Fruit fly (Drosophila melanogaster) whole organism, embryonic: ENCODE results near the gene CG6415.

Experiments
- ATbp ChIP-seq: fragments of 200-800 bp; sonication (Bioruptor generic); optimal IDR thresholded peaks from 2 replicates; lab custom pipeline; 2017; ENCODE audit warnings: missing biosample characterization, mild to moderate bottlenecking, missing genetic modification characterization, missing genetic modification reagents
- Aef1 ChIP-seq: fragments of 200-800 bp; sonication (Bioruptor generic); IDR thresholded peaks from 3 replicates; pipeline ENCODE4 v1.3.6; 2022; ENCODE audit warnings: missing biosample characterization, missing genetic modification characterization
- CG11696 ChIP-seq: fragments of 200-800 bp; sonication (Bioruptor generic); IDR thresholded peaks from 2 replicates; pipeline ENCODE4 v1.3.6; 2022; ENCODE audit warnings: missing biosample characterization, missing genetic modification characterization
- CG12769 ChIP-seq: fragments of 200-800 bp; sonication (Bioruptor generic); optimal IDR thresholded peaks from 2 replicates; lab custom pipeline; 2019; ENCODE audit warnings: missing biosample characterization, mild to moderate bottlenecking, missing genetic modification characterization, moderate library complexity
- CG13894 ChIP-seq: fragments of 200-800 bp; sonication (Bioruptor generic); optimal IDR thresholded peaks from 3 replicates; lab custom pipeline; 2018; ENCODE audit warnings: missing biosample characterization, mild to moderate bottlenecking, missing genetic modification characterization, moderate library complexity
- CG15696 ChIP-seq: fragments of 200-800 bp; sonication (Bioruptor generic); optimal IDR thresholded peaks from 2 replicates; lab custom pipeline; 2019; ENCODE audit warnings: missing biosample characterization, mild to moderate bottlenecking, missing genetic modification characterization, moderate library complexity
- CG17829 ChIP-seq: fragments of 200-800 bp; optimal IDR thresholded peaks from 2 replicates; lab custom pipeline; 2019; ENCODE audit warnings: missing biosample characterization, mild to moderate bottlenecking, missing genetic modification characterization, moderate library complexity
- CG17912 ChIP-seq: fragments of 200-800 bp; sonication (Bioruptor generic); optimal IDR thresholded peaks from 2 replicates; lab custom pipeline; 2018; ENCODE audit warnings: missing biosample characterization, mild to moderate bottlenecking, missing genetic modification characterization
- CG18476 ChIP-seq: fragments of 200-800 bp; sonication (Bioruptor generic); optimal IDR thresholded peaks from 2 replicates; lab custom pipeline; 2016; ENCODE audit warnings: missing biosample characterization, mild to moderate bottlenecking, missing genetic modification characterization
- CG2120 ChIP-seq: fragments of 200-800 bp; sonication (Bioruptor generic); optimal IDR thresholded peaks from 3 replicates; lab custom pipeline; 2016; ENCODE audit warnings: missing biosample characterization, missing genetic modification characterization
- CG2678 ChIP-seq: fragments of 200-800 bp; sonication (Bioruptor generic); optimal IDR thresholded peaks from 3 replicates; lab custom pipeline; 2019; ENCODE audit warnings: missing biosample characterization, mild to moderate bottlenecking, missing genetic modification characterization, moderate library complexity
- CG2889 ChIP-seq: fragments of 200-800 bp; sonication (Bioruptor generic); IDR thresholded peaks from 3 replicates; pipeline ENCODE4 v1.3.6; 2022; ENCODE audit warnings: missing biosample characterization, missing genetic modification characterization
- CG3281 ChIP-seq: fragments of 200-800 bp; sonication (Bioruptor generic); optimal IDR thresholded peaks from 3 replicates; lab custom pipeline; 2017; ENCODE audit warnings: missing biosample characterization, mild to moderate bottlenecking, missing genetic modification characterization
- CG33213 ChIP-seq: fragments of 200-800 bp; sonication (Bioruptor generic); optimal IDR thresholded peaks from 3 replicates; lab custom pipeline; 2016; ENCODE audit warnings: missing biosample characterization, missing genetic modification characterization
- CG3847 ChIP-seq: fragments of 200-800 bp; sonication (Bioruptor generic); IDR thresholded peaks from 2 replicates; pipeline ENCODE4 v1.3.6; 2022; ENCODE audit warnings: missing biosample characterization, missing genetic modification characterization
- CG7745 ChIP-seq: fragments of 200-800 bp; sonication (Bioruptor generic); optimal IDR thresholded peaks from 2 replicates; lab custom pipeline; 2018; ENCODE audit warnings: missing biosample characterization, mild to moderate bottlenecking, missing genetic modification characterization, moderate library complexity
- CG8478 ChIP-seq: fragments of >200 bp; optimal IDR thresholded peaks from 2 replicates; lab custom pipeline; 2018
- Dip3 ChIP-seq: fragments of 200-800 bp; sonication (Bioruptor generic); optimal IDR thresholded peaks from 3 replicates; lab custom pipeline; 2016; ENCODE audit warnings: missing biosample characterization, missing genetic modification characterization
- E2f1 ChIP-seq: fragments of 200-800 bp; sonication (Bioruptor generic); IDR thresholded peaks from 2 replicates; pipeline ENCODE4 v1.3.6; 2022; ENCODE audit warnings: missing biosample characterization, missing genetic modification characterization
- HLH3B ChIP-seq: fragments of 200-800 bp; sonication (Bioruptor generic); IDR thresholded peaks from 2 replicates; pipeline ENCODE4 v1.3.6; 2022; ENCODE audit warnings: missing biosample characterization, missing genetic modification characterization
- HmgD ChIP-seq: fragments of 200-800 bp; sonication (Bioruptor generic); optimal IDR thresholded peaks from 3 replicates; lab custom pipeline; 2016; ENCODE audit warnings: missing biosample characterization, missing genetic modification characterization
- Hmx ChIP-seq: fragments of 200-800 bp; sonication (Bioruptor generic); optimal IDR thresholded peaks from 2 replicates; lab custom pipeline; 2016; ENCODE audit warnings: missing biosample characterization, missing genetic modification characterization
- Hr3 ChIP-seq: fragments of 200-800 bp; sonication (Bioruptor generic); optimal IDR thresholded peaks from 3 replicates; lab custom pipeline; 2016; ENCODE audit warnings: missing biosample characterization, missing genetic modification characterization
- Med ChIP-seq: fragments of 200-800 bp; sonication (Bioruptor generic); peaks from one replicate; lab custom pipeline; 2016; ENCODE audit warnings: missing biosample characterization, missing genetic modification characterization, mild to moderate bottlenecking, inconsistent platforms, moderate library complexity
- Rx ChIP-seq: fragments of 200-800 bp; sonication (Bioruptor generic); IDR thresholded peaks from 2 replicates; pipeline ENCODE4 v1.3.6; 2022; ENCODE audit warnings: missing biosample characterization, missing genetic modification characterization
- Stat92E ChIP-seq, 3 experiments: fragments of >200 bp in 2 of 3; fragments of 200-800 bp in 1 of 3; sonication (Bioruptor generic) in 1 of 3; optimal IDR thresholded peaks; 2 replicates each; lab custom pipeline; 2017 to 2019; ENCODE audit warnings: missing biosample characterization in 3 of 3, missing genetic modification characterization in 3 of 3, mild to moderate bottlenecking in 1 of 3, moderate library complexity in 1 of 3
- Vsx1 ChIP-seq: fragments of 200-800 bp; sonication (Bioruptor generic); optimal IDR thresholded peaks from 2 replicates; lab custom pipeline; 2017; ENCODE audit warnings: missing biosample characterization, mild to moderate bottlenecking, missing genetic modification characterization, missing genetic modification reagents
- abd-A ChIP-seq: fragments of 200-800 bp; sonication (Bioruptor generic); optimal IDR thresholded peaks from 3 replicates; lab custom pipeline; 2019; ENCODE audit warnings: missing biosample characterization, mild to moderate bottlenecking, missing genetic modification characterization, moderate library complexity
- al ChIP-seq: fragments of 200-800 bp; sonication (Bioruptor generic); IDR thresholded peaks from 2 replicates; pipeline ENCODE4 v1.3.6; 2022; ENCODE audit warnings: missing biosample characterization, missing genetic modification characterization
- az2 ChIP-seq: fragments of 200-800 bp; sonication (Bioruptor generic); optimal IDR thresholded peaks from 3 replicates; lab custom pipeline; 2016; ENCODE audit warnings: missing biosample characterization, missing genetic modification characterization
- chinmo ChIP-seq: fragments of 200-800 bp; sonication (Bioruptor generic); IDR thresholded peaks from 4 replicates; pipeline ENCODE4 v1.3.6; 2022; ENCODE audit warnings: missing biosample characterization, missing genetic modification characterization; ENCODE audit not compliant: partially characterized antibody
- chm ChIP-seq: fragments of 200-800 bp; sonication (Bioruptor generic); IDR thresholded peaks from 2 replicates; pipeline ENCODE4 v1.3.6; 2022; ENCODE audit warnings: missing biosample characterization, missing genetic modification characterization
- disco-r ChIP-seq: fragments of 200-800 bp; sonication (Bioruptor generic); optimal IDR thresholded peaks from 2 replicates; lab custom pipeline; 2016; ENCODE audit warnings: missing biosample characterization, missing genetic modification characterization
- dm ChIP-seq: fragments of 200-800 bp; sonication (Bioruptor generic); optimal IDR thresholded peaks from 3 replicates; lab custom pipeline; 2016; ENCODE audit warnings: missing biosample characterization, missing genetic modification characterization
- gem ChIP-seq: fragments of 200-800 bp; sonication (Bioruptor generic); optimal IDR thresholded peaks from 2 replicates; lab custom pipeline; 2019; ENCODE audit warnings: missing biosample characterization, mild to moderate bottlenecking, missing genetic modification characterization, moderate library complexity
- gro ChIP-seq: fragments of 200-800 bp; sonication (Bioruptor generic); optimal IDR thresholded peaks from 2 replicates; lab custom pipeline; 2016; ENCODE audit warnings: missing biosample characterization, missing genetic modification characterization
- ham ChIP-seq: fragments of 200-800 bp; sonication (Bioruptor generic); IDR thresholded peaks from 2 replicates; pipeline ENCODE4 v1.3.6; 2022; ENCODE audit warnings: missing biosample characterization, missing genetic modification characterization
- ind ChIP-seq: fragments of 200-800 bp; sonication (Bioruptor generic); optimal IDR thresholded peaks from 3 replicates; lab custom pipeline; 2016; ENCODE audit warnings: missing biosample characterization, missing genetic modification characterization
- ken ChIP-seq: fragments of 200-800 bp; sonication (Bioruptor generic); IDR thresholded peaks from 3 replicates; pipeline ENCODE4 v1.3.6; 2022; ENCODE audit warnings: missing biosample characterization, missing genetic modification characterization
- lilli ChIP-seq: fragments of 200-800 bp; sonication (Bioruptor generic); optimal IDR thresholded peaks from 3 replicates; lab custom pipeline; 2016; ENCODE audit warnings: missing biosample characterization, missing genetic modification characterization
- pros ChIP-seq: fragments of 200-800 bp; sonication (Bioruptor generic); optimal IDR thresholded peaks from 3 replicates; lab custom pipeline; 2019; ENCODE audit warnings: missing biosample characterization, mild to moderate bottlenecking, missing genetic modification characterization, moderate library complexity
- row ChIP-seq: fragments of 200-800 bp; sonication (Bioruptor generic); IDR thresholded peaks from 3 replicates; pipeline ENCODE4 v1.3.6; 2022; ENCODE audit warnings: missing biosample characterization, missing genetic modification characterization
- scrt ChIP-seq: fragments of 200-800 bp; sonication (Bioruptor generic); optimal IDR thresholded peaks from 2 replicates; lab custom pipeline; 2018; ENCODE audit warnings: missing biosample characterization, mild to moderate bottlenecking, missing genetic modification characterization, moderate library complexity
- sim ChIP-seq: fragments of 200-800 bp; sonication (Bioruptor generic); IDR thresholded peaks from 2 replicates; pipeline ENCODE4 v1.3.6; 2022; ENCODE audit warnings: missing biosample characterization, missing genetic modification characterization
- slbo ChIP-seq: fragments of 200-800 bp; sonication (Bioruptor generic); IDR thresholded peaks from 2 replicates; pipeline ENCODE4 v1.3.6; 2022; ENCODE audit warnings: missing biosample characterization, missing genetic modification characterization
- sna ChIP-seq: fragments of 200-800 bp; sonication (Bioruptor generic); IDR thresholded peaks from 2 replicates; pipeline ENCODE4 v1.3.6; 2022; ENCODE audit warnings: missing biosample characterization, missing genetic modification characterization; ENCODE audit not compliant: partially characterized antibody
- tgo ChIP-seq: fragments of 200-800 bp; sonication (Bioruptor generic); IDR thresholded peaks from 3 replicates; pipeline ENCODE4 v1.3.6; 2022; ENCODE audit warnings: missing biosample characterization, missing genetic modification characterization
- tio ChIP-seq: fragments of 200-800 bp; sonication (Bioruptor generic); optimal IDR thresholded peaks from 2 replicates; lab custom pipeline; 2017; ENCODE audit warnings: missing biosample characterization, missing genetic modification characterization, inconsistent platforms
- trem ChIP-seq: fragments of 200-800 bp; optimal IDR thresholded peaks from 3 replicates; lab custom pipeline; 2019; ENCODE audit warnings: missing biosample characterization, mild to moderate bottlenecking, missing genetic modification characterization, moderate library complexity
- vvl ChIP-seq: fragments of 200-800 bp; sonication (Bioruptor generic); IDR thresholded peaks from 2 replicates; pipeline ENCODE4 v1.3.6; 2022; ENCODE audit warnings: missing biosample characterization, missing genetic modification characterization
- zfh2 ChIP-seq: fragments of 200-800 bp; sonication (Bioruptor generic); optimal IDR thresholded peaks from 2 replicates; lab custom pipeline; 2016; ENCODE audit warnings: missing biosample characterization, missing genetic modification characterization

CG6415 gene

DNA sequence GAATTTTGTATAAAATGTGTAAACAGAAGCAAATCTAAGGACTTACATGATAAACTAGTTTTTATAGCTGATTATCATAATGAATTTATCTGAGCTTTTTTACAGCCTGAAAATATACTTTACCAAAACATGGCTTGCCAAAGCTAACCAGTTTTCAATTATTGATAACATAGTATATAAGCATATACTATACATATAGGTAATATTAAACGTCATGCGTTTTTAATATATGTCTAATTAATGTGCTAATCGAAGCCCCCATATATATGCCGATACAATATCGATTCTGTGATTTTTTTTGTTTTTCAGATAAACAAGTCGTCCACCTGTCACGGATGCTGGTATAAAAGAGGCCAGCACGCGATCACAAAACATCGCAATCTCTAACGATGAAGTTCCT lies 21.8 kb upstream of the CG6415 start, which contains the start of gene CG17107:
Gene CG17107 (plus strand): TSS at position 301 of the 400 bp plus-strand sequence.
- no peak for TF ChIP-seq CG18476 (GFP tag; lab: Kevin White, UChicago)
- no peak for TF ChIP-seq HmgD (GFP tag; lab: Kevin White, UChicago)
- no peak for TF ChIP-seq Rx (GFP tag; lab: Robert Waterston, UW)
- no peak for TF ChIP-seq ham
- no peak for TF ChIP-seq Aef1
- TF ChIP-seq ATbp (GFP tag; lab: Kevin White, UChicago) = no peak
- TF ChIP-seq Stat92E (GFP tag; optimal IDR thresholded peaks at IDR 0.05; lab: Kevin White, UChicago) = no peak
- TF ChIP-seq az2 (GFP tag; lab: Kevin White, UChicago) = no peak
- TF ChIP-seq chm (GFP tag; lab: Robert Waterston, UW) = no peak
- TF ChIP-seq sna (GFP tag; lab: Robert Waterston, UW) = no peak
- no peak for TF ChIP-seq E2f1 (GFP tag; lab: Robert Waterston, UW)
- no peak for TF ChIP-seq sim (GFP tag; lab: Robert Waterston, UW)
- TF ChIP-seq CG33213 (GFP tag; lab: Kevin White, UChicago) = no peak
- no peak for TF ChIP-seq tio
- TF ChIP-seq CG17829 = no peak
- no peak for TF ChIP-seq HLH3B
- TF ChIP-seq abd-A (tag; lab: Kevin White, UChicago) = no peak
- TF ChIP-seq CG11696 (GFP tag; lab: Robert Waterston, UW) = no peak
- TF ChIP-seq Med (GFP tag; lab: Kevin White, UChicago) = no peak

DNA sequence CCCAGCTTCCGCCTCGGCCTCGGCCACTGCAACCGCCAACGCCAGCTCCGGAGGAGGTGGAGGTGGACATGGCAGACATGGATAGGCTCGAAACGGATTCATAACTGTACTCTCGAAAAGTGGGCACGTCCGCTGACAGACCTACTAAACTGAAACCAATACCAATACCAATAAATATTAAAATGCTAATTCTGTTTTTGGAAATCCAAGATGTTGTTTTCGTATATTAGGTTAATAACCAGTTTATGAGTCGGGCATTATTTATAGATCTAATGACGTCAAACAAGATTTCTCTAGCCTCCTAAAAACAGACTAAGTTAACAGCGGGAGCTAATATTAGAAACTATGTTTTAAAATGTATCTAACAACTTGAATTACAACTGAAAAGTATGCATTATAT lies 21.2 kb upstream of the CG6415 start:
- TF ChIP-seq CG3847 (GFP tag; lab: Robert Waterston, UW) = no peak
- TF ChIP-seq CG13894 = peak; percentile 8
- no peak for TF ChIP-seq CG15696 (tag; lab: Kevin White, UChicago)
- TF ChIP-seq ken = no peak
- peak; percentile 69; the same call in 1 of the 2 replicates for TF ChIP-seq vvl (GFP tag; lab: Robert Waterston, UW)
- TF ChIP-seq disco-r (GFP tag; lab: Kevin White, UChicago) = no peak
- TF ChIP-seq abd-A (tag; lab: Kevin White, UChicago) = peak; percentile 95
- TF ChIP-seq ind (GFP tag; lab: Kevin White, UChicago) = no peak
- TF ChIP-seq Vsx1 (GFP tag; lab: Kevin White, UChicago) = peak; percentile 12
- TF ChIP-seq CG17912 = no peak
- peak; percentile 42 for TF ChIP-seq pros
- 0 out of 4 replicates have a peak, but pooled peaks have one; percentile 50 for TF ChIP-seq chinmo (GFP tag; lab: Robert Waterston, UW)
- TF ChIP-seq scrt (GFP tag; lab: Kevin White, UChicago) = no peak
- 0 out of 2 replicates have a peak, but pooled peaks have one; percentile 16 for TF ChIP-seq slbo (GFP tag; lab: Robert Waterston, UW)

DNA sequence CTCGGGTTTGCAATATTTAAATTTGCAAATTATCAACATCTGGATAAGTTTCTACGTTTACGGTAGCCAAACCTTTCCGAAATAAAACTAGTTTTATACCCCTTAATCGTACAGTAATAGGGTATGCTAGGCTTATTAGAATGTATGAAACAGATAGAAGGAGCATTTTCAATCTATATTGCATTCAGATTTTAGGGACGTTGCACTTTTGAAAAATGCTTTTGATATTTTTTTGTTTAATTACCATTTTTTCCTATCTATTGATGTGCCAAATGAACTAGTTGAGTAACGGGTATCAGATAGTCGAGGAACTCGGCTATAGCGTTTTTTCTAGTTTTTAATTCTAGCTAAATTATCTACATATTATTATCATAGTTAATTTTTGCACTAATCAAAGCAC lies 20.5 kb upstream of the CG6415 start:
- peak; percentile 18 for TF ChIP-seq CG3281
- TF ChIP-seq Hr3 (GFP tag; lab: Kevin White, UChicago) = no peak
- peak; percentile 4 for TF ChIP-seq CG12769 (tag; lab: Kevin White, UChicago)
- no peak for TF ChIP-seq dm (GFP tag; lab: Kevin White, UChicago)
- TF ChIP-seq row = peak; percentile 23; the same call in 1 of the 3 replicates
- no peak for TF ChIP-seq Dip3 (GFP tag; lab: Kevin White, UChicago)
- peak; percentile 43 for TF ChIP-seq lilli (GFP tag; lab: Kevin White, UChicago)
- no peak for TF ChIP-seq CG7745
- TF ChIP-seq CG2889 = no peak
- TF ChIP-seq gem = peak; percentile 42
- TF ChIP-seq tgo = no peak
- TF ChIP-seq CG8478 (lab: Kevin White, UChicago) = no peak
- no peak for TF ChIP-seq Hmx (GFP tag; lab: Kevin White, UChicago)
- TF ChIP-seq zfh2 = peak; percentile 26
- TF ChIP-seq CG2678 (tag; lab: Kevin White, UChicago) = peak; percentile 30
- no peak for TF ChIP-seq trem (tag; lab: Kevin White, UChicago)
- peak; percentile 5; the same call in 1 of the 2 replicates for TF ChIP-seq al (GFP tag; lab: Robert Waterston, UW)
- peak; percentile 22 for TF ChIP-seq gro (GFP tag; lab: Kevin White, UChicago)
- TF ChIP-seq CG2120 (GFP tag; lab: Kevin White, UChicago) = peak; percentile 56
